Worm (Caenorhabditis elegans) whole organism, early embryonic: ENCODE data around the gene col-157.

Experiments used
- B0310.2 ChIP-seq: sonication (generic microtip); optimal IDR thresholded peaks from 2 replicates; lab custom pipeline; 2016; ENCODE audit warnings: mild to moderate bottlenecking, missing genetic modification characterization, missing compliant biosample characterization
- F13C5.2 ChIP-seq: sonication (generic microtip); optimal IDR thresholded peaks from 2 replicates; lab custom pipeline; 2017; ENCODE audit warnings: mild to moderate bottlenecking, missing genetic modification characterization, inconsistent platforms, missing compliant biosample characterization
- aly-1 ChIP-seq: sonication (generic microtip); optimal IDR thresholded peaks from 2 replicates; lab custom pipeline; 2016; ENCODE audit warnings: missing genetic modification characterization, missing compliant biosample characterization
- ama-1 ChIP-seq: fragments of 150-350 bp; optimal IDR thresholded peaks from 2 replicates; lab custom pipeline; 2014
- ceh-36 ChIP-seq: sonication (generic microtip); optimal IDR thresholded peaks from 2 replicates; lab custom pipeline; 2016; ENCODE audit warnings: missing genetic modification characterization, inconsistent platforms, missing compliant biosample characterization
- flt-1 ChIP-seq: fragments of 200-800 bp; sonication (Bioruptor generic); IDR thresholded peaks from 2 replicates; pipeline ENCODE4 v1.3.6; 2022; ENCODE audit warnings: missing genetic modification characterization, missing compliant biosample characterization
- hmbx-1 ChIP-seq: sonication (generic microtip); optimal IDR thresholded peaks from 2 replicates; lab custom pipeline; 2016; ENCODE audit warnings: mild to moderate bottlenecking, missing genetic modification characterization, missing compliant biosample characterization
- hmg-4 ChIP-seq: fragments of 200-800 bp; sonication (Bioruptor generic); optimal IDR thresholded peaks from 2 replicates; lab custom pipeline; 2018; ENCODE audit warnings: mild to moderate bottlenecking, missing genetic modification characterization, missing compliant biosample characterization
- pes-1 ChIP-seq: fragments of 200-800 bp; sonication (Bioruptor generic); IDR thresholded peaks from 2 replicates; pipeline ENCODE4 v1.3.6; 2022; ENCODE audit warnings: missing genetic modification reagents, missing genetic modification characterization, missing compliant biosample characterization
- scrt-1 ChIP-seq: fragments of 200-800 bp; sonication (Bioruptor generic); IDR thresholded peaks from 2 replicates; pipeline ENCODE4 v1.3.6; 2022; ENCODE audit warnings: missing genetic modification characterization, missing compliant biosample characterization
- sea-1 ChIP-seq: fragments of 200-800 bp; sonication (Bioruptor generic); conservative IDR thresholded peaks from 2 replicates; pipeline ENCODE4 v1.3.6; 2022; ENCODE audit warnings: missing genetic modification characterization, missing compliant biosample characterization
- tbx-37 ChIP-seq: fragments of 200-800 bp; sonication (Bioruptor generic); conservative IDR thresholded peaks from 2 replicates; pipeline ENCODE4 v1.3.6; 2022; ENCODE audit warnings: missing genetic modification reagents, missing genetic modification characterization, missing compliant biosample characterization
- tra-4 ChIP-seq: sonication (generic microtip); optimal IDR thresholded peaks from 2 replicates; lab custom pipeline; 2017; ENCODE audit warnings: missing genetic modification characterization, missing compliant biosample characterization

DNA sequence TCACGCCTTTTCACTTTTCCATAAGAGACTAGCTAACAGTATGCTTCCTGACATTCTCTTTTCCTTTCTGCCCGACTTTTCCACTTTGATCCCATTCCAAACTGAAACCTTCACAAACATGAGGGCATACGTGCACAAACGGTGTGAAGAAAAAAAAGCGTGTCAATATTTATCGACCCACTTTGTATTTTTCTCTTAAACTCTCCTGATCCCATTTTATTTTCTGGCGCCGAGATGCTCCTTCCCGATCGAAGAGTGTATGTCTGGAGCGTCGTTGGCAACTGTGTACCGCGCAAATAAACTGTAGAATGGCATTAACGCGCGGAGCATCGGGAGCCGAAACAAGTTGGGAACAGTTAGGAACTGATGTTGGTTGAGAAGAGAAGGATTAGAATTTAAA lies 45.7 kb downstream of the col-157 start:
- TF ChIP-seq pes-1 (no peak), sea-1 (GFP tag; lab: Robert Waterston, UW) (no peak), B0310.2 (tag; lab: Kevin White, UChicago) (no peak), hmg-4 (no peak), ama-1 (lab: Kevin White, UChicago) (no peak), aly-1 (tag; lab: Kevin White, UChicago) (no peak), hmbx-1 (tag; lab: Kevin White, UChicago) (no peak), flt-1 (GFP tag; lab: Robert Waterston, UW) (no peak), tra-4 (tag; lab: Kevin White, UChicago) (no peak), scrt-1 (GFP tag; lab: Robert Waterston, UW) (no peak), ceh-36 (tag; lab: Kevin White, UChicago) (no peak), tbx-37 (GFP tag; lab: Robert Waterston, UW) (no peak), F13C5.2 (no peak)
